Worm (Caenorhabditis elegans): ENCODE measurements around the gene F48E8.3.

- TF ChIP-seq skn-1 (tag; optimal IDR thresholded peaks at IDR 0.05) (no peak), lin-13 (GFP tag; optimal IDR thresholded peaks at IDR 0.05) (no peak), ama-1 (optimal IDR thresholded peaks at IDR 0.05) (no peak)
Observed at ce11 chrIII:5503669-5504068, 42.5 kb downstream of the F48E8.3 start.
